Worm (Caenorhabditis elegans) whole organism, L4 larva: ENCODE data around the gene Y37D8A.8.

ENCODE experiments used
- dmd-6 ChIP-seq: fragments of 200-800 bp; sonication (Bioruptor generic); IDR thresholded peaks from 2 replicates; pipeline ENCODE4 v1.3.6; 2022; ENCODE audit warnings: missing genetic modification reagents, missing genetic modification characterization, missing compliant biosample characterization
- mdl-1 ChIP-seq, 2 experiments: fragments of 150-350 bp in 1 of 2; sonication (generic microtip) in 1 of 2; optimal IDR thresholded peaks; 2 replicates each; lab custom pipeline; 2014 to 2017; ENCODE audit warnings: missing biosample characterization in 2 of 2, missing genetic modification characterization in 2 of 2
- mep-1 ChIP-seq: fragments of 150-350 bp; sonication (generic microtip); optimal IDR thresholded peaks from 3 replicates; lab custom pipeline; 2014; ENCODE audit warnings: missing biosample characterization, missing genetic modification characterization
- snpc-4 ChIP-seq: fragments of 150-350 bp; optimal IDR thresholded peaks from 2 replicates; lab custom pipeline; 2014; ENCODE audit warnings: missing biosample characterization, missing genetic modification characterization
- unc-62 ChIP-seq, 3 experiments: fragments of 150-350 bp in 1 of 3; sonication (generic microtip); optimal IDR thresholded peaks in 2 of 3; peaks in 1 of 3; 1 replicate in 1 of 3; 2 replicates in 2 of 3; lab custom pipeline; 2014 to 2017; ENCODE audit warnings: missing biosample characterization in 3 of 3, missing genetic modification characterization in 3 of 3, missing genetic modification reagents in 3 of 3, missing genotype in 1 of 3

- TF ChIP-seq mep-1 (tag; lab: Kevin White, UChicago) (no peak), snpc-4 (tag; lab: Kevin White, UChicago) (no peak), unc-62 (GFP tag; optimal IDR thresholded peaks at IDR 0.05 in 1 of 2; lab: Kevin White, UChicago) (no peak), unc-62 (tag; optimal IDR thresholded peaks at IDR 0.05; lab: Kevin White, UChicago) (no peak), dmd-6 (GFP tag; lab: Robert Waterston, UW) (no peak), mdl-1 (tag; optimal IDR thresholded peaks at IDR 0.05; lab: Kevin White, UChicago) (no peak)
Observed at ce11 chrIII:12851034-12851433, 13.7 kb upstream of the Y37D8A.8 start.
